Worm (Caenorhabditis elegans): ENCODE measurements around the gene flr-1.

flr-1 gene

ce11 chrX:13414974-13415373, 41.4 kb downstream of the flr-1 start:
- peak; percentile 17 for TF ChIP-seq snpc-1.1 (tag; optimal IDR thresholded peaks at IDR 0.05; ENCODE audit: insufficient read depth)
- TF ChIP-seq lsl-1 (GFP tag; optimal IDR thresholded peaks at IDR 0.05), result no peak
- no peak for TF ChIP-seq hlh-12 (tag; optimal IDR thresholded peaks at IDR 0.05)
- TF ChIP-seq T26A5.8 (tag; optimal IDR thresholded peaks at IDR 0.05), result no peak
- no peak for TF ChIP-seq ztf-6 (GFP tag; IDR thresholded peaks at IDR 0.05)
- peak; percentile 50; the same call in 1 of the 2 replicates for TF ChIP-seq egl-44 (GFP tag; IDR thresholded peaks at IDR 0.05)
- no peak for TF ChIP-seq attf-5 (GFP tag; optimal IDR thresholded peaks at IDR 0.05)
- TF ChIP-seq tbp1 (GFP tag; optimal IDR thresholded peaks at IDR 0.05), result peak; percentile 93
- no peak for TF ChIP-seq ceh-100 (GFP tag; IDR thresholded peaks at IDR 0.05)
- no peak for TF ChIP-seq efl-1 (GFP tag; optimal IDR thresholded peaks at IDR 0.05)
- TF ChIP-seq fkh-3 (tag; optimal IDR thresholded peaks at IDR 0.05), result no peak
- no peak for TF ChIP-seq B0019.2 (GFP tag; conservative IDR thresholded peaks at IDR 0.05)
- TF ChIP-seq dpl-1 (GFP tag; optimal IDR thresholded peaks at IDR 0.05), result no peak
- TF ChIP-seq unc-62 (GFP tag; optimal IDR thresholded peaks at IDR 0.05), result no peak
- TF ChIP-seq D2030.7 (GFP tag; IDR thresholded peaks at IDR 0.05), result peak; percentile 50
- no peak for TF ChIP-seq attf-3 (GFP tag; conservative IDR thresholded peaks at IDR 0.05)
- peak; percentile 36; the same call in 1 of the 2 replicates for TF ChIP-seq rcor-1 (GFP tag; IDR thresholded peaks at IDR 0.05)
- no peak for TF ChIP-seq tbx-9 (tag; optimal IDR thresholded peaks at IDR 0.05; ENCODE audit: borderline replicate concordance)
- TF ChIP-seq lag-1 (GFP tag; IDR thresholded peaks at IDR 0.05), result no peak
- no peak for TF ChIP-seq K11D2.4 (GFP tag; IDR thresholded peaks at IDR 0.05)
- no peak for TF ChIP-seq atf-7 (tag; optimal IDR thresholded peaks at IDR 0.05)
- no peak for TF ChIP-seq sptf-2 (GFP tag; optimal IDR thresholded peaks at IDR 0.05)
- TF ChIP-seq chd-7 (tag; optimal IDR thresholded peaks at IDR 0.05), result peak; percentile 55
- TF ChIP-seq F22D6.2 (tag; optimal IDR thresholded peaks at IDR 0.05), result no peak
- no peak for TF ChIP-seq Y95B8A.8 (GFP tag; IDR thresholded peaks at IDR 0.05)
- no peak for TF ChIP-seq ets-4 (GFP tag; optimal IDR thresholded peaks at IDR 0.05)
- no peak for TF ChIP-seq dox-1 (GFP tag; IDR thresholded peaks at IDR 0.05)
- peak; percentile 44 for TF ChIP-seq madf-10 (tag; optimal IDR thresholded peaks at IDR 0.05)
- TF ChIP-seq let-526 (GFP tag; IDR thresholded peaks at IDR 0.05), result no peak
- TF ChIP-seq xnd-1 (tag; optimal IDR thresholded peaks at IDR 0.05), result no peak
- TF ChIP-seq athp-1 (tag; optimal IDR thresholded peaks at IDR 0.05), result no peak
- TF ChIP-seq Y56A3A.18 (GFP tag; IDR thresholded peaks at IDR 0.05), result no peak
- no peak for TF ChIP-seq nhr-27 (tag; optimal IDR thresholded peaks at IDR 0.05)
- TF ChIP-seq dpff-1 (tag; optimal IDR thresholded peaks at IDR 0.05), result no peak
- no peak for TF ChIP-seq Y79H2A.3 (GFP tag; conservative IDR thresholded peaks at IDR 0.05)
- TF ChIP-seq madf-6 (GFP tag; IDR thresholded peaks at IDR 0.05), result no peak; the same call in 1 of the 2 replicates
- no peak for TF ChIP-seq mes-4 (tag; optimal IDR thresholded peaks at IDR 0.05)
- TF ChIP-seq lin-26 (GFP tag; IDR thresholded peaks at IDR 0.05), result peak; percentile 69
- no peak for TF ChIP-seq lir-1 (GFP tag; conservative IDR thresholded peaks at IDR 0.05)
- TF ChIP-seq die-1 (tag; optimal IDR thresholded peaks at IDR 0.05), result peak; percentile 65
- TF ChIP-seq F10E7.11 (tag; optimal IDR thresholded peaks at IDR 0.05), result no peak
- peak; percentile 17 for TF ChIP-seq zim-3 (tag; optimal IDR thresholded peaks at IDR 0.05)
- TF ChIP-seq ztf-28 (GFP tag; IDR thresholded peaks at IDR 0.05), result no peak
- no peak for TF ChIP-seq zfh-2 (GFP tag; conservative IDR thresholded peaks at IDR 0.05)
- TF ChIP-seq nfya-2 (GFP tag; IDR thresholded peaks at IDR 0.05), result no peak
- no peak for TF ChIP-seq ama-1 (optimal IDR thresholded peaks at IDR 0.05)
- peak in 1 of 2 experiments; percentile 58 for TF ChIP-seq ama-1 (GFP tag; optimal IDR thresholded peaks at IDR 0.05)
- TF ChIP-seq cebp-1 (GFP tag; IDR thresholded peaks at IDR 0.05), result no peak
- TF ChIP-seq cebp-1 (tag; optimal IDR thresholded peaks at IDR 0.05), result no peak
- peak in 1 of 3 experiments; percentile 20 for TF ChIP-seq lin-35 (GFP tag; optimal IDR thresholded peaks at IDR 0.05)
- TF ChIP-seq tlf-1 (GFP tag; optimal IDR thresholded peaks at IDR 0.05), result no peak

All from whole organism, young adult.